Worm (Caenorhabditis elegans) whole organism, early embryonic: Measurements from ENCODE around the gene nhr-176.

ENCODE experiments used
- B0310.2 ChIP-seq: sonication (generic microtip); optimal IDR thresholded peaks from 2 replicates; lab custom pipeline; 2016; ENCODE audit warnings: mild to moderate bottlenecking, missing genetic modification characterization, missing compliant biosample characterization
- F13C5.2 ChIP-seq: sonication (generic microtip); optimal IDR thresholded peaks from 2 replicates; lab custom pipeline; 2017; ENCODE audit warnings: mild to moderate bottlenecking, missing genetic modification characterization, inconsistent platforms, missing compliant biosample characterization
- ama-1 ChIP-seq: fragments of 150-350 bp; optimal IDR thresholded peaks from 2 replicates; lab custom pipeline; 2014
- ceh-36 ChIP-seq: sonication (generic microtip); optimal IDR thresholded peaks from 2 replicates; lab custom pipeline; 2016; ENCODE audit warnings: missing genetic modification characterization, inconsistent platforms, missing compliant biosample characterization
- ets-7 ChIP-seq: sonication (generic microtip); optimal IDR thresholded peaks from 2 replicates; lab custom pipeline; 2016; ENCODE audit warnings: missing genotype, missing genetic modification characterization, missing compliant biosample characterization
- flt-1 ChIP-seq: fragments of 200-800 bp; sonication (Bioruptor generic); IDR thresholded peaks from 2 replicates; pipeline ENCODE4 v1.3.6; 2022; ENCODE audit warnings: missing genetic modification characterization, missing compliant biosample characterization
- hmbx-1 ChIP-seq: sonication (generic microtip); optimal IDR thresholded peaks from 2 replicates; lab custom pipeline; 2016; ENCODE audit warnings: mild to moderate bottlenecking, missing genetic modification characterization, missing compliant biosample characterization
- hmg-4 ChIP-seq: fragments of 200-800 bp; sonication (Bioruptor generic); optimal IDR thresholded peaks from 2 replicates; lab custom pipeline; 2018; ENCODE audit warnings: mild to moderate bottlenecking, missing genetic modification characterization, missing compliant biosample characterization
- hnd-1 ChIP-seq: sonication (generic microtip); optimal IDR thresholded peaks from 2 replicates; lab custom pipeline; 2016; ENCODE audit warnings: missing genetic modification characterization, missing compliant biosample characterization
- pes-1 ChIP-seq: fragments of 200-800 bp; sonication (Bioruptor generic); IDR thresholded peaks from 2 replicates; pipeline ENCODE4 v1.3.6; 2022; ENCODE audit warnings: missing genetic modification reagents, missing genetic modification characterization, missing compliant biosample characterization
- scrt-1 ChIP-seq: fragments of 200-800 bp; sonication (Bioruptor generic); IDR thresholded peaks from 2 replicates; pipeline ENCODE4 v1.3.6; 2022; ENCODE audit warnings: missing genetic modification characterization, missing compliant biosample characterization
- sea-1 ChIP-seq: fragments of 200-800 bp; sonication (Bioruptor generic); conservative IDR thresholded peaks from 2 replicates; pipeline ENCODE4 v1.3.6; 2022; ENCODE audit warnings: missing genetic modification characterization, missing compliant biosample characterization
- tbx-11 ChIP-seq: fragments of 200-800 bp; sonication (Bioruptor generic); IDR thresholded peaks from 2 replicates; pipeline ENCODE4 v1.3.6; 2022; ENCODE audit warnings: missing genetic modification characterization, missing compliant biosample characterization

- TF ChIP-seq tbx-11 (GFP tag; lab: Robert Waterston, UW) (no peak), ama-1 (no peak), hmg-4 (GFP tag; lab: Kevin White, UChicago) (no peak), hmbx-1 (tag; lab: Kevin White, UChicago) (no peak), F13C5.2 (no peak), pes-1 (GFP tag; lab: Robert Waterston, UW) (no peak), flt-1 (GFP tag; lab: Robert Waterston, UW) (no peak), ets-7 (no peak), scrt-1 (no peak), sea-1 (no peak), B0310.2 (tag; lab: Kevin White, UChicago) (no peak), ceh-36 (tag; lab: Kevin White, UChicago) (no peak), hnd-1 (tag; lab: Kevin White, UChicago) (no peak)
Observed at ce11 chrV:16073856-16074255, 2.7 kb downstream of the nhr-176 start, which contains the start of gene srj-10.
